Worm (Caenorhabditis elegans): Measurements from ENCODE around the gene F58F12.4.
A peak's percentile ranks its signal among the peaks of the same experiment; 100 is the strongest.

Gene F58F12.4

DNA sequence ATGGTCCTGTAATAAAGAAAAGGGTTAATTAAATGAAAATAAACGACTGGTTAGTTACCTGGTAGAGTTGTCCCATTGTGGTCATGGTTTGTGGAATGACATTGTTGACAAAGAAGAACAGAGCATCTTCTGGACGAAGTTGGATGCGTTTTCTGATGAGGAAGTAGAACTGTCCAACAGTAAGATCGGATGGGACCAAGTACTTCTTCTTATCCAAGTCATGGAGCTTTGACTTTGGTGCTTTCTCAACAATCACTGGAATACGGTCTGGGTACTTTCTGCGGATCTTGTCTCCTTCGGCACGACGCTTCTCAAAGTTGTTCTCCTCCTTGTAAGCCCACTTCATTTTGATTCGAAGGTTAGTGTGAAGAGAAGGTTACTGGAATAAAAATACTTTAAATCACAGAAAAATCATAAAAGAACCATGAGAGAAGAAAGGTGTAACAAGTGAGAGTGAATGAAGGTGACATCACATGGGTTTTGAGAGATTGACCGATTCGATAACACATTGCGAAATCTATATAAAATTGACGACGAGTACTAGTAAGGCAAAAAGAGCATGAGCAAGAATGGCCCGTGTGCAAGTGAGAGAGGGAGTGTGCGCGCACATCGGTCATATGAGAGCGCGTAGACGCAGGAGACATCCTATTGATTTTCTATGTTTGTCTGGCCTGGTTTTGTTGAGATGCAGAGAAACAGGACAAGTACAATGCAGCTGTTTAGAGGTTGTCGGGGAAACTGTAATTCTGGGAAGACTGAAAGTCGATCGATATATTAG, 39.0 kb upstream of the F58F12.4 start, which contains the start of gene lgg-1 (continued):
- TF ChIP-seq mdl-1 (tag; optimal IDR thresholded peaks at IDR 0.05) (peak; percentile 50 to 61), nhr-42 (GFP tag; IDR thresholded peaks at IDR 0.05) (no peak), R02D3.7 (tag; optimal IDR thresholded peaks at IDR 0.05) (no peak), T20F7.1 (GFP tag; optimal IDR thresholded peaks at IDR 0.05) (no peak), snpc-4 (tag; optimal IDR thresholded peaks at IDR 0.05) (no peak), daf-19 (GFP tag; conservative IDR thresholded peaks at IDR 0.05) (peak; percentile 65; the same call in 1 of the 2 replicates), pha-4 (GFP tag; IDR thresholded peaks at IDR 0.05) (peak; percentile 67; the same call in 1 of the 2 replicates), pha-4 (tag; optimal IDR thresholded peaks at IDR 0.05) (no peak), skn-1 (tag; optimal IDR thresholded peaks at IDR 0.05) (no peak), gei-8 (GFP tag; optimal IDR thresholded peaks at IDR 0.05) (peak; percentile 34), ceh-32 (tag; optimal IDR thresholded peaks at IDR 0.05; ENCODE audit: poor library complexity) (no peak), lin-1 (GFP tag; IDR thresholded peaks at IDR 0.05) (0 out of 2 replicates have a peak, but pooled peaks have one; percentile 8), Y5F2A.4 (GFP tag; optimal IDR thresholded peaks at IDR 0.05) (no peak), aha-1 (tag) (peak; percentile 96), hif-1 (tag; optimal IDR thresholded peaks at IDR 0.05) (peak in 1 of 2 experiments; percentile 20), tag-97 (GFP tag; IDR thresholded peaks at IDR 0.05) (no peak), hlh-30 (tag; optimal IDR thresholded peaks at IDR 0.05; ENCODE audit: insufficient read depth) (peak; percentile 84), unc-130 (GFP tag; optimal IDR thresholded peaks at IDR 0.05) (no peak), F10B5.3 (tag; optimal IDR thresholded peaks at IDR 0.05) (no peak), ZK337.2 (GFP tag; IDR thresholded peaks at IDR 0.05) (no peak), daf-8 (GFP tag; IDR thresholded peaks at IDR 0.05) (no peak), lim-7 (GFP tag; IDR thresholded peaks at IDR 0.05) (0 out of 2 replicates have a peak, but pooled peaks have one; percentile 39), pqm-1 (tag; optimal IDR thresholded peaks at IDR 0.05) (no peak), zag-1 (tag; optimal IDR thresholded peaks at IDR 0.05) (no peak), nhr-237 (tag; optimal IDR thresholded peaks at IDR 0.05) (no peak), lsy-2 (tag; optimal IDR thresholded peaks at IDR 0.05) (peak; percentile 61 to 67), dmd-8 (GFP tag; IDR thresholded peaks at IDR 0.05) (0 out of 2 replicates have a peak, but pooled peaks have one; percentile 12), F49E8.2 (tag; optimal IDR thresholded peaks at IDR 0.05; ENCODE audit: borderline replicate concordance) (no peak)

DNA sequence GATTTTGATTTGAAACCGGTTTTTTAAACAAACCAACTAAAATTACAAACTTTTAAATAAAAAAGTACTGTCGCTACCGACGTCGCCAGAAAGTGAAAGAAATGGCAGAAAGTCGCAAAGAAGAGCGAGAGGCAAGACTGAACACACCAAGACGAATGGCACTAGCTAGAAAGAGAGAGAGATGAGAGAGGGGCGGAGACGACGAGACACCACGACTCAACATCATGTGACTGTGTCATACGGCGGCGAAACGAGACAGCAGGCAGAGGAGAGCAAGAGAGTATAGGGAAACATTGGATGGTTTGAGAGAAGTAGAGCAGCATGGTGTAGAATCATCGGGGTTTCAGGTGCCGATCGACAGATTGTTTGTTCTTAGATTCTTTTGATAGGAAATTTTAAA, 38.2 kb upstream of the F58F12.4 start:
- TF ChIP-seq nhr-42 (GFP tag; IDR thresholded peaks at IDR 0.05) (no peak), aly-2 (tag; optimal IDR thresholded peaks at IDR 0.05) (no peak), ceh-32 (tag; optimal IDR thresholded peaks at IDR 0.05; ENCODE audit: poor library complexity) (no peak), daf-8 (GFP tag; IDR thresholded peaks at IDR 0.05) (no peak), pha-4 (GFP tag; IDR thresholded peaks at IDR 0.05) (peak; percentile 70; the same call in 1 of the 2 replicates), pha-4 (tag; optimal IDR thresholded peaks at IDR 0.05) (peak; percentile 88), mxl-2 (GFP tag; conservative IDR thresholded peaks at IDR 0.05) (0 out of 2 replicates have a peak, but pooled peaks have one; percentile 47), dmd-8 (GFP tag; IDR thresholded peaks at IDR 0.05) (no peak), ceh-20 (GFP tag; IDR thresholded peaks at IDR 0.05) (peak; percentile 83), mep-1 (tag; optimal IDR thresholded peaks at IDR 0.05) (peak; percentile 89), F37D6.2 (tag; optimal IDR thresholded peaks at IDR 0.05) (peak; percentile 54), unc-130 (GFP tag; optimal IDR thresholded peaks at IDR 0.05) (no peak), skn-1 (tag; optimal IDR thresholded peaks at IDR 0.05) (no peak), dmd-6 (GFP tag; IDR thresholded peaks at IDR 0.05) (peak; percentile 92), fkh-10 (GFP tag; optimal IDR thresholded peaks at IDR 0.05) (no peak), lin-15B (tag; optimal IDR thresholded peaks at IDR 0.05) (no peak), snpc-1.2 (GFP tag; IDR thresholded peaks at IDR 0.05) (no peak), nhr-41 (GFP tag; IDR thresholded peaks at IDR 0.05) (0 out of 2 replicates have a peak, but pooled peaks have one; percentile 13), egl-27 (tag; optimal IDR thresholded peaks at IDR 0.05) (no peak), nhr-77 (tag; optimal IDR thresholded peaks at IDR 0.05) (peak; percentile 76), Y5F2A.4 (GFP tag; optimal IDR thresholded peaks at IDR 0.05) (no peak), tra-1 (GFP tag; IDR thresholded peaks at IDR 0.05) (peak; percentile 73; the same call in 1 of the 2 replicates), tag-97 (GFP tag; IDR thresholded peaks at IDR 0.05) (no peak), vab-7 (GFP tag; IDR thresholded peaks at IDR 0.05) (no peak), lim-7 (GFP tag; IDR thresholded peaks at IDR 0.05) (no peak), cey-2 (tag; optimal IDR thresholded peaks at IDR 0.05; ENCODE audit: borderline replicate concordance, insufficient read depth) (peak; percentile 45), lir-3 (tag; optimal IDR thresholded peaks at IDR 0.05) (no peak), fos-1 (tag; optimal IDR thresholded peaks at IDR 0.05) (no peak), nhr-25 (tag; optimal IDR thresholded peaks at IDR 0.05; ENCODE audit: borderline replicate concordance, insufficient read depth) (peak; percentile 74), nhr-28 (tag; optimal IDR thresholded peaks at IDR 0.05) (peak; percentile 85)
